Worm (Caenorhabditis elegans) whole organism, midembryonic: ENCODE results near the gene syd-9.

ENCODE experiments used
- T22C8.4 ChIP-seq: fragments of 200-800 bp; sonication (Bioruptor generic); IDR thresholded peaks from 2 replicates; pipeline ENCODE4 v1.3.6; 2022; ENCODE audit warnings: missing genetic modification characterization, missing compliant biosample characterization
- flt-1 ChIP-seq: fragments of 200-800 bp; sonication (Bioruptor generic); IDR thresholded peaks from 2 replicates; pipeline ENCODE4 v1.3.6; 2022; ENCODE audit warnings: missing genetic modification characterization, missing compliant biosample characterization
- klf-2 ChIP-seq: fragments of 200-800 bp; sonication (Bioruptor generic); conservative IDR thresholded peaks from 2 replicates; pipeline ENCODE4 v1.3.6; 2022; ENCODE audit warnings: missing genetic modification reagents, missing genetic modification characterization, missing compliant biosample characterization
- ref-1 ChIP-seq: fragments of 200-800 bp; sonication (Bioruptor generic); conservative IDR thresholded peaks from 2 replicates; pipeline ENCODE4 v1.3.6; 2022; ENCODE audit warnings: missing genetic modification reagents, missing genetic modification characterization, missing compliant biosample characterization
- ztf-23 ChIP-seq: fragments of 200-800 bp; sonication (Bioruptor generic); IDR thresholded peaks from 2 replicates; pipeline ENCODE4 v1.3.6; 2022; ENCODE audit warnings: missing genetic modification reagents, missing genetic modification characterization, missing compliant biosample characterization
- ztf-29 ChIP-seq: fragments of 200-800 bp; sonication (Bioruptor generic); IDR thresholded peaks from 2 replicates; pipeline ENCODE4 v1.3.6; 2022; ENCODE audit warnings: missing genetic modification reagents, missing genetic modification characterization, missing compliant biosample characterization

DNA sequence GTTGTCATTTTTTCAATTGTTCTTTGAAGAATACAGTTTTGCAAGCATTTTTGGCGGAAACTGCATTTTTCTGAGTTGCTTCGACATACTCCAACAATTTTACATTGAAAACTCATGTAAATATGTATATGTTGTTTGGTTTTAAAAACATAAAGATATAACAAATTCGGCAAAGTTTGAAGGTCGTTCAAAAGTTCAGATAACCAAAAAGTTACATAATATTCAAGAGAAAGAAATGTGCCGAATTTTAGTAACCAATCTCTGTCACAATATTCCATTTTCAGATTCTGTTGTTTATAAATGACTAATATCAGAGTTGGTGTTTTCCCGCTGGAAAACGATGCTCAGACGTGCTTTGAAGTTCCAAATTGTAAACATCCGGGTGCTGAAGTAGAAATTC is 11.5 kb upstream of the syd-9 start, which contains the start of gene ZK867.2:
- TF ChIP-seq klf-2, result no peak
- TF ChIP-seq flt-1, result no peak
- no peak for TF ChIP-seq ref-1
- no peak for TF ChIP-seq ztf-23 (GFP tag; lab: Robert Waterston, UW)
- no peak for TF ChIP-seq T22C8.4 (GFP tag; lab: Robert Waterston, UW)
- no peak for TF ChIP-seq ztf-29 (GFP tag; lab: Robert Waterston, UW)
